Worm (Caenorhabditis elegans): ENCODE results near the gene prdm-14.

DNA sequence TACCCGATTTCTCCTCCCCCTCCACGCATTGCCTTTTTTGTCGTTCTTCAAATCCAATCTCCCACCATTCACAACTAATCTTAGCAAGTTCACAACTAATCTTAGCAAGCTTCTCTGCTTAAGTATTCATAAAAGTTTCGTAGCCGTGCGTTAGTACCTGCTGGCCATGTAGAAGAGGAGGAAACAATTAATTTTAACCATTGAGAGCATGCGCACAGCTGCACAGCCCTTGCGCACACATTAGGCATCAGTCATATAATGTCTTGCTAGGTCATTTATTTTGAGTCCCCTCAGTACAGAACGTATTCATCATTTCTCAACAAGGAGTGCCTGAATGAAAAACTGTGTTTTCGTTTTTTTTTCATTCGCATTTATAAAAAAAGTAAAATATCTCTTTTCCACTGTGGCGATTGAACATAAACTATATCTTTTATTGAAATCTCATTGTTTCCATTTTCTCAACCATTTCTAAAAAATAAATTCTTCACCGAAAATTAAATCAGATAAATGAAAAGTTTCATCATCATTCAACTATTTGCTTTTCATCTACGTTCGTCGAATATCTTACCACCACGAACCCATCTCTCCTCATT lies 21.3 kb downstream of the prdm-14 start:
- TF ChIP-seq unc-39 (tag; optimal IDR thresholded peaks at IDR 0.05) (no peak), dmd-9 (GFP tag; IDR thresholded peaks at IDR 0.05) (no peak), egl-27 (tag; optimal IDR thresholded peaks at IDR 0.05) (no peak), dve-1 (tag; optimal IDR thresholded peaks at IDR 0.05; ENCODE audit: insufficient read depth) (no peak), nhr-102 (tag; optimal IDR thresholded peaks at IDR 0.05) (no peak), F49E8.2 (tag; optimal IDR thresholded peaks at IDR 0.05; ENCODE audit: borderline replicate concordance) (no peak), snpc-4 (tag; optimal IDR thresholded peaks at IDR 0.05) (no peak), nhr-41 (GFP tag; IDR thresholded peaks at IDR 0.05) (no peak), unc-62 (GFP tag; optimal IDR thresholded peaks at IDR 0.05 in 1 of 2) (peak in 1 of 2 experiments; percentile 95), unc-62 (tag; optimal IDR thresholded peaks at IDR 0.05) (no peak), egl-43 (GFP tag; IDR thresholded peaks at IDR 0.05) (no peak), zip-2 (tag; optimal IDR thresholded peaks at IDR 0.05) (no peak), nhr-76 (tag; optimal IDR thresholded peaks at IDR 0.05) (no peak), pha-4 (GFP tag; IDR thresholded peaks at IDR 0.05) (no peak), pha-4 (tag; optimal IDR thresholded peaks at IDR 0.05) (no peak)

Data from whole organism, L4 larva.